Fruit fly (Drosophila melanogaster) whole organism, embryonic: Measurements from ENCODE around the gene CG7203.

Experiments
- CG1024 ChIP-seq: fragments of 200-800 bp; sonication (Bioruptor generic); IDR thresholded peaks from 2 replicates; pipeline ENCODE4 v1.3.6; 2022; ENCODE audit warnings: missing biosample characterization, missing genetic modification characterization
- CG6791 ChIP-seq: fragments of 200-800 bp; sonication (Bioruptor generic); IDR thresholded peaks from 3 replicates; pipeline ENCODE4 v1.3.6; 2022; ENCODE audit warnings: missing biosample characterization, missing genetic modification characterization; ENCODE audit not compliant: partially characterized antibody
- Deaf1 ChIP-seq: fragments of 200-800 bp; optimal IDR thresholded peaks from 3 replicates; lab custom pipeline; 2019; ENCODE audit warnings: missing biosample characterization, mild to moderate bottlenecking, missing genetic modification characterization, moderate library complexity
- Kr ChIP-seq: fragments of 200-800 bp; sonication (Bioruptor generic); optimal IDR thresholded peaks from 2 replicates; lab custom pipeline; 2017; ENCODE audit warnings: missing biosample characterization, mild to moderate bottlenecking, missing genetic modification characterization
- Poxn ChIP-seq: fragments of 200-800 bp; sonication (Bioruptor generic); IDR thresholded peaks from 2 replicates; pipeline ENCODE4 v1.3.6; 2022; ENCODE audit warnings: missing biosample characterization, missing genetic modification characterization
- amos ChIP-seq: fragments of 200-800 bp; sonication (Bioruptor generic); IDR thresholded peaks from 2 replicates; pipeline ENCODE4 v1.3.6; 2022; ENCODE audit warnings: missing biosample characterization, missing genetic modification characterization; ENCODE audit not compliant: partially characterized antibody
- chinmo ChIP-seq: fragments of 200-800 bp; sonication (Bioruptor generic); IDR thresholded peaks from 4 replicates; pipeline ENCODE4 v1.3.6; 2022; ENCODE audit warnings: missing biosample characterization, missing genetic modification characterization; ENCODE audit not compliant: partially characterized antibody
- lilli ChIP-seq: fragments of 200-800 bp; sonication (Bioruptor generic); optimal IDR thresholded peaks from 3 replicates; lab custom pipeline; 2016; ENCODE audit warnings: missing biosample characterization, missing genetic modification characterization
- sim ChIP-seq: fragments of 200-800 bp; sonication (Bioruptor generic); IDR thresholded peaks from 2 replicates; pipeline ENCODE4 v1.3.6; 2022; ENCODE audit warnings: missing biosample characterization, missing genetic modification characterization

- TF ChIP-seq lilli (no peak), sim (GFP tag; lab: Robert Waterston, UW) (no peak), CG6791 (GFP tag; lab: Robert Waterston, UW) (no peak), amos (GFP tag; lab: Robert Waterston, UW) (no peak), chinmo (GFP tag; lab: Robert Waterston, UW) (no peak), Kr (GFP tag; lab: Kevin White, UChicago) (no peak), Deaf1 (tag; lab: Kevin White, UChicago) (no peak), CG1024 (no peak), Poxn (no peak)
Observed at dm6 chr2L:7741437-7741836, 11.5 kb downstream of the CG7203 start, which contains the start of gene Acp1.
